Fruit fly (Drosophila melanogaster): ENCODE measurements around the gene CenG1A.
A peak's percentile ranks its signal among the peaks of the same experiment; 100 is the strongest.

Gene CenG1A

DNA sequence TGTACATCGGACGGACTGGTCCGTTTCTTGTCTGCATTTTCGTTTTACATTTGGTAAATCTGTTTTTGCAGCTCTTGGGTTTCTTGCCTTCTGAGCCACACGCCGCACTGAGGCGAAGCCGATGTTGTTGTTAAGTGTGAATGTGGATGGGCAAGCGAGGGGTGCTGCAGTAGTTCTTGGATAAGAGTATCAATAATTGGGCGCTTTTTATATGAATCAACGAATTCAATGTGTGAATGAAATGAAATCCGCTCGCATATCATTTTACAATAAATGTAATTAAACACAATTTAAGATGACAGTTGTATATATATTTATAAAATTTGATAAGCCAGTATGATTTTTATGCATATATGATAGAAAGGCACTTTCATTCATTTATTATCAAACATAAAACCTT is 93.1 kb downstream of the CenG1A start:
- TF ChIP-seq CG10543 (GFP tag; optimal IDR thresholded peaks at IDR 0.05) = no peak
- peak; percentile 14 for TF ChIP-seq zen (tag; optimal IDR thresholded peaks at IDR 0.05)
- peak; percentile 62 for TF ChIP-seq CG18476 (GFP tag; optimal IDR thresholded peaks at IDR 0.05)
- TF ChIP-seq Antp (GFP tag; optimal IDR thresholded peaks at IDR 0.05) = no peak
- no peak for TF ChIP-seq CG6683 (GFP tag; optimal IDR thresholded peaks at IDR 0.05)
- TF ChIP-seq CG6175 (GFP tag; IDR thresholded peaks at IDR 0.05) = 0 out of 3 replicates have a peak, but pooled peaks have one; percentile 24
- no peak for TF ChIP-seq tna (GFP tag; IDR thresholded peaks at IDR 0.05; ENCODE audit: partially characterized antibody)
- TF ChIP-seq CG11504 (tag; optimal IDR thresholded peaks at IDR 0.05) = peak; percentile 3
- TF ChIP-seq CG17829 (tag; optimal IDR thresholded peaks at IDR 0.05) = no peak
- TF ChIP-seq CG2120 (GFP tag; optimal IDR thresholded peaks at IDR 0.05) = no peak
- TF ChIP-seq Drgx (GFP tag; IDR thresholded peaks at IDR 0.05) = peak; percentile 39; the same call in 1 of the 2 replicates
- no peak for TF ChIP-seq CG7556 (GFP tag; optimal IDR thresholded peaks at IDR 0.05)
- TF ChIP-seq mld (GFP tag; IDR thresholded peaks at IDR 0.05; ENCODE audit: partially characterized antibody) = no peak
- TF ChIP-seq pho (GFP tag; optimal IDR thresholded peaks at IDR 0.05) = no peak
- TF ChIP-seq ttk (GFP tag; IDR thresholded peaks at IDR 0.05) = no peak
- no peak for TF ChIP-seq kay (GFP tag; optimal IDR thresholded peaks at IDR 0.05)
- 0 out of 2 replicates have a peak, but pooled peaks have one; percentile 19 for TF ChIP-seq CG14441 (GFP tag; IDR thresholded peaks at IDR 0.05)

DNA sequence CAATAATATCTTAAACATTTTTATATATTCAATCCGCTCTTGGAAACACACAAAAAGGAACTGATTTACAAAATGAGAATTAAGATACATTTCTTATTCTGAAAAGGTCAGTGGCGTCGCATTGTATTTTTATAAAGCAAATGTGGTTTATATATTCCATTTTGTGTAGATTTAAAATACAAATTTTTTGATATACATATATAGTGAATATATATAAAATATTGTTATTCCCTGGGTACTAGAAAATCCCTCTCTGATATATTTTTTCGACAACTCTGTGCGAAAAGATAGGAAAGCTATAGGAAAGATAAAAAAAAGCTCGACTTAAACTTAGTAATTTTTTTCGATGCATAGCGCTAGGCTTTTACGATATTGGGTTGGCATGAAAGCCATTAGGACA is 96.0 kb downstream of the CenG1A start, which contains the start of gene CG42711:
Gene CG42711, minus strand, starts transcription at position 45 of the 400 bp plus-strand sequence.
- TF ChIP-seq bsh (GFP tag; optimal IDR thresholded peaks at IDR 0.05) = no peak
- no peak for TF ChIP-seq CG33213 (GFP tag; optimal IDR thresholded peaks at IDR 0.05)
- no peak for TF ChIP-seq MESR4 (GFP tag; optimal IDR thresholded peaks at IDR 0.05)
- no peak for TF ChIP-seq Xrp1 (GFP tag; IDR thresholded peaks at IDR 0.05)
- no peak for TF ChIP-seq pb (GFP tag; optimal IDR thresholded peaks at IDR 0.05)
- no peak for TF ChIP-seq CG18619 (GFP tag; optimal IDR thresholded peaks at IDR 0.05)
- no peak for TF ChIP-seq CG15514 (GFP tag; optimal IDR thresholded peaks at IDR 0.05)
- no peak for TF ChIP-seq Sry-β (GFP tag; optimal IDR thresholded peaks at IDR 0.05)
- TF ChIP-seq CG10431 (GFP tag; optimal IDR thresholded peaks at IDR 0.05) = no peak
- TF ChIP-seq CG10321 (GFP tag; IDR thresholded peaks at IDR 0.05) = no peak
- no peak for TF ChIP-seq h (optimal IDR thresholded peaks at IDR 0.05)
- TF ChIP-seq zfh1 (GFP tag; IDR thresholded peaks at IDR 0.05) = no peak
- TF ChIP-seq Kr (GFP tag; optimal IDR thresholded peaks at IDR 0.05) = no peak
- TF ChIP-seq ftz-f1 (GFP tag; optimal IDR thresholded peaks at IDR 0.05) = no peak
- no peak for TF ChIP-seq CG14965 (GFP tag; optimal IDR thresholded peaks at IDR 0.05; ENCODE audit: borderline replicate concordance)
- TF ChIP-seq CG10462 (GFP tag; optimal IDR thresholded peaks at IDR 0.05) = no peak
- TF ChIP-seq Sox102F (GFP tag; optimal IDR thresholded peaks at IDR 0.05) = peak; percentile 25
- TF ChIP-seq CG3726 (GFP tag; IDR thresholded peaks at IDR 0.05) = no peak
- peak; percentile 6 for TF ChIP-seq CG11504 (tag; optimal IDR thresholded peaks at IDR 0.05)
- no peak for TF ChIP-seq gsb (GFP tag; IDR thresholded peaks at IDR 0.05)
- no peak for TF ChIP-seq ci (GFP tag; IDR thresholded peaks at IDR 0.05)
- TF ChIP-seq gem (tag; optimal IDR thresholded peaks at IDR 0.05) = peak; percentile 23
- no peak for TF ChIP-seq zen2 (GFP tag; IDR thresholded peaks at IDR 0.05; ENCODE audit: partially characterized antibody)
- no peak for TF ChIP-seq CG10543 (GFP tag; optimal IDR thresholded peaks at IDR 0.05)
- TF ChIP-seq pnt (GFP tag; optimal IDR thresholded peaks at IDR 0.05) = no peak
- TF ChIP-seq Ada2b (GFP tag; IDR thresholded peaks at IDR 0.05) = no peak
- TF ChIP-seq hbn (GFP tag; IDR thresholded peaks at IDR 0.05; ENCODE audit: partially characterized antibody) = no peak
- TF ChIP-seq Drgx (GFP tag; IDR thresholded peaks at IDR 0.05) = peak; percentile 72

Data from whole organism, embryonic.